Worm (Caenorhabditis elegans) whole organism, mixed stage, embryonic: ENCODE results near the gene cox-11.

Experiments used
- M03D4.4 ChIP-seq: sonication (generic microtip); optimal IDR thresholded peaks from 2 replicates; lab custom pipeline; 2017; ENCODE audit warnings: mild to moderate bottlenecking, missing genetic modification characterization, missing compliant biosample characterization
- bed-3 ChIP-seq: fragments of 200-800 bp; sonication (Bioruptor generic); optimal IDR thresholded peaks from 3 replicates; lab custom pipeline; 2018; ENCODE audit warnings: mild to moderate bottlenecking, missing genetic modification characterization, moderate library complexity, missing compliant biosample characterization
- blmp-1 ChIP-seq: fragments of 150-350 bp; optimal IDR thresholded peaks from 2 replicates; lab custom pipeline; 2014; ENCODE audit warnings: missing biosample characterization, missing genetic modification characterization
- ceh-39 ChIP-seq: fragments of 150-350 bp; optimal IDR thresholded peaks from 2 replicates; lab custom pipeline; 2014; ENCODE audit warnings: missing biosample characterization, missing genetic modification characterization
- ceh-43 ChIP-seq: fragments of 200-800 bp; sonication (Bioruptor generic); optimal IDR thresholded peaks from 2 replicates; lab custom pipeline; 2018; ENCODE audit warnings: mild to moderate bottlenecking, missing genetic modification characterization, moderate library complexity, missing compliant biosample characterization
- ceh-83 ChIP-seq: fragments of 200-800 bp; sonication (Bioruptor generic); optimal IDR thresholded peaks from 2 replicates; lab custom pipeline; 2018; ENCODE audit warnings: mild to moderate bottlenecking, missing genetic modification characterization, missing compliant biosample characterization
- ces-1 ChIP-seq: fragments of 150-350 bp; optimal IDR thresholded peaks from 2 replicates; lab custom pipeline; 2014; ENCODE audit warnings: missing biosample characterization, missing genetic modification reagents, missing genetic modification characterization
- drap-1 ChIP-seq: fragments of 200-800 bp; sonication (Bioruptor generic); optimal IDR thresholded peaks from 3 replicates; lab custom pipeline; 2018; ENCODE audit warnings: mild to moderate bottlenecking, missing genetic modification characterization, missing compliant biosample characterization
- elt-1 ChIP-seq: sonication (generic microtip); optimal IDR thresholded peaks from 2 replicates; lab custom pipeline; 2017; ENCODE audit warnings: missing genetic modification characterization, mild to moderate bottlenecking, missing compliant biosample characterization, antibody characterized with exemption, moderate library complexity, borderline replicate concordance; ENCODE audit not compliant: insufficient read depth
- elt-3 ChIP-seq: fragments of 150-350 bp; optimal IDR thresholded peaks from 2 replicates; lab custom pipeline; 2014; ENCODE audit warnings: missing biosample characterization, missing genetic modification characterization
- flh-1 ChIP-seq: fragments of 200-800 bp; sonication (Bioruptor generic); optimal IDR thresholded peaks from 2 replicates; lab custom pipeline; 2018; ENCODE audit warnings: mild to moderate bottlenecking, missing genetic modification characterization, moderate library complexity, missing compliant biosample characterization
- lin-32 ChIP-seq: fragments of 200-800 bp; sonication (Bioruptor generic); optimal IDR thresholded peaks from 2 replicates; lab custom pipeline; 2018; ENCODE audit warnings: mild to moderate bottlenecking, missing genetic modification characterization, missing compliant biosample characterization
- lsy-2 ChIP-seq: fragments of 150-350 bp; optimal IDR thresholded peaks from 2 replicates; lab custom pipeline; 2014; ENCODE audit warnings: missing biosample characterization, missing genetic modification characterization
- mab-5 ChIP-seq: fragments of 150-350 bp; optimal IDR thresholded peaks from 2 replicates; lab custom pipeline; 2014; ENCODE audit warnings: missing biosample characterization, missing genetic modification characterization
- mep-1 ChIP-seq: fragments of 150-350 bp; optimal IDR thresholded peaks from 2 replicates; lab custom pipeline; 2017; ENCODE audit warnings: missing biosample characterization, missing genetic modification reagents, missing genetic modification characterization, inconsistent platforms
- nhr-12 ChIP-seq: fragments of 150-350 bp; optimal IDR thresholded peaks from 2 replicates; lab custom pipeline; 2014; ENCODE audit warnings: missing biosample characterization, missing genetic modification characterization
- nhr-237 ChIP-seq: fragments of 150-350 bp; optimal IDR thresholded peaks from 2 replicates; lab custom pipeline; 2014; ENCODE audit warnings: missing biosample characterization, missing genetic modification characterization
- nhr-28 ChIP-seq: fragments of 150-350 bp; optimal IDR thresholded peaks from 2 replicates; lab custom pipeline; 2014; ENCODE audit warnings: missing biosample characterization, missing genetic modification characterization
- nhr-76 ChIP-seq: sonication (generic microtip); optimal IDR thresholded peaks from 2 replicates; lab custom pipeline; 2017; ENCODE audit warnings: missing biosample characterization, missing genetic modification characterization
- pha-4 ChIP-seq: fragments of 150-350 bp; optimal IDR thresholded peaks from 2 replicates; lab custom pipeline; 2018; ENCODE audit warnings: missing biosample characterization, missing genetic modification reagents, missing genetic modification characterization
- sem-2 ChIP-seq: fragments of 200-800 bp; sonication (Bioruptor generic); optimal IDR thresholded peaks from 2 replicates; lab custom pipeline; 2018; ENCODE audit warnings: mild to moderate bottlenecking, missing genetic modification characterization, missing compliant biosample characterization
- snpc-4 ChIP-seq: fragments of 150-350 bp; optimal IDR thresholded peaks from 2 replicates; lab custom pipeline; 2014; ENCODE audit warnings: missing biosample characterization, missing genetic modification characterization
- sptf-1 ChIP-seq: sonication (generic microtip); optimal IDR thresholded peaks from 2 replicates; lab custom pipeline; 2017; ENCODE audit warnings: mild to moderate bottlenecking, missing genetic modification characterization, moderate library complexity, missing compliant biosample characterization
- tbx-8 ChIP-seq: fragments of 200-800 bp; sonication (Bioruptor generic); optimal IDR thresholded peaks from 2 replicates; lab custom pipeline; 2018; ENCODE audit warnings: mild to moderate bottlenecking, missing genetic modification characterization, moderate library complexity, missing compliant biosample characterization
- unc-120 ChIP-seq: sonication (generic microtip); optimal IDR thresholded peaks from 2 replicates; lab custom pipeline; 2017; ENCODE audit warnings: missing genetic modification characterization, missing compliant biosample characterization; ENCODE audit not compliant: poor library complexity, severe bottlenecking
- unc-39 ChIP-seq: fragments of 150-350 bp; optimal IDR thresholded peaks from 2 replicates; lab custom pipeline; 2014; ENCODE audit warnings: missing biosample characterization, missing genetic modification characterization
- unc-62 ChIP-seq: fragments of 150-350 bp; optimal IDR thresholded peaks from 2 replicates; lab custom pipeline; 2014; ENCODE audit warnings: missing biosample characterization, missing genetic modification reagents, missing genetic modification characterization
- zip-8 ChIP-seq: fragments of 150-350 bp; optimal IDR thresholded peaks from 2 replicates; lab custom pipeline; 2014; ENCODE audit warnings: missing biosample characterization, missing genetic modification characterization
- ztf-11 ChIP-seq: fragments of 150-350 bp; optimal IDR thresholded peaks from 2 replicates; lab custom pipeline; 2014; ENCODE audit warnings: missing biosample characterization, missing genetic modification characterization

The cox-11 gene

ce11 chrIV:13214466-13214865 lies 29.7 kb upstream of the cox-11 start, which contains the start of gene cho-1:
cho-1 (minus strand) TSS chrIV:13214566.
- no peak for TF ChIP-seq unc-120 (tag; lab: Kevin White, UChicago)
- TF ChIP-seq ztf-11 (tag; lab: Kevin White, UChicago) = no peak
- no peak for TF ChIP-seq unc-62 (GFP tag; lab: Kevin White, UChicago)
- TF ChIP-seq sem-2 (GFP tag; lab: Kevin White, UChicago) = no peak
- no peak for TF ChIP-seq lsy-2 (tag; lab: Kevin White, UChicago)
- TF ChIP-seq ceh-83 (GFP tag; lab: Kevin White, UChicago) = no peak
- TF ChIP-seq pha-4 (tag; lab: Kevin White, UChicago) = no peak
- TF ChIP-seq zip-8 (tag; lab: Kevin White, UChicago) = no peak
- TF ChIP-seq nhr-76 (tag; lab: Kevin White, UChicago) = no peak
- no peak for TF ChIP-seq lin-32 (GFP tag; lab: Kevin White, UChicago)
- TF ChIP-seq elt-3 = no peak
- TF ChIP-seq ceh-43 = no peak

DNA sequence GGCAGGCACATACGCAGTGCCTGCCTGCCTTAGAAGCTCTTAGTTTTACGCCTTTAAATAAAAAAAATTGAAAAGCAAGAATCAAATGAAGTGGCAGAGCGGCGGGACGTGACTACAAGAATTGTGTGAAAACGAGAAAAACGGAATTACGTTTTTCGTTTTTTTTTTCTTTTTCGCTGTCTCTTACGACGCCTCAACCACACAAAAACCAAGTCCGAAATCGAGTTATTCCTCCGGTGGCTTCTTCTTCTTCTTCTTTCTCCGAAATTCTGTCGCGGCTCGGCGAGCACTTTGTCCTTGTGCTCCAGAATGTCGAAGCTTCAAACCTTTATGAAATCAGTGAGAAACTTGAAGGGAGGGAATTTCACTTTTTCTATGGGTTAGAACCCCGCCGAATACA lies 23.5 kb upstream of the cox-11 start:
- TF ChIP-seq blmp-1 (tag; lab: Kevin White, UChicago) (no peak), drap-1 (GFP tag; lab: Kevin White, UChicago) (no peak), ces-1 (GFP tag; lab: Kevin White, UChicago) (peak; percentile 64)

ce11 chrIV:13221657-13222056 lies 22.5 kb upstream of the cox-11 start, which contains the start of gene C48D1.5:
C48D1.5 (plus strand) TSS chrIV:13221957.
- TF ChIP-seq lsy-2 (tag; lab: Kevin White, UChicago) (no peak), M03D4.4 (tag; lab: Kevin White, UChicago) (no peak), ztf-11 (tag; lab: Kevin White, UChicago) (no peak), nhr-237 (tag; lab: Kevin White, UChicago) (no peak), ceh-39 (no peak), unc-120 (tag; lab: Kevin White, UChicago) (no peak), flh-1 (GFP tag; lab: Kevin White, UChicago) (no peak), snpc-4 (tag; lab: Kevin White, UChicago) (no peak), ces-1 (GFP tag; lab: Kevin White, UChicago) (no peak)

DNA sequence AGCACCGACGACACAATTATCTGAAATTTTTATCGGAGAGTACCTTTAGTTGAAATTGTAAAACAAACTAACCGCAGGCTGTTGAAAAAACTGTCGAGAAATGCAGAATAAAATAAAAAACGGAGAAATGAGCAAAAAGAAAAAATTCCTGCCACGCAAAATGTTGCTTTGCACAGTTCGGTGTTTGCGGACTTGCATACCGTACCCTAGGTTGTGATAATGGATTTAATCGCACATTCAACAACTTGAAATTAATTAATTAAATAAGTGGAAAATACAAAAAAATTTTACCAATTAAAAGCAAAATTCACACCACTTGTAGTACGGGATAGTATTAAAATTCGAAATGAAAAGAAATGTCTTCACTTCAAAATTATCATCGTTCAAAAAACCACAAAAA lies 12.7 kb upstream of the cox-11 start:
- TF ChIP-seq lsy-2 (tag; lab: Kevin White, UChicago) (peak; percentile 96), ces-1 (GFP tag; lab: Kevin White, UChicago) (peak; percentile 85), nhr-76 (tag; lab: Kevin White, UChicago) (no peak), snpc-4 (tag; lab: Kevin White, UChicago) (no peak), mep-1 (tag; lab: Kevin White, UChicago) (peak; percentile 28)
- TF ChIP-seq, all 35 proteins: peak for 3

DNA sequence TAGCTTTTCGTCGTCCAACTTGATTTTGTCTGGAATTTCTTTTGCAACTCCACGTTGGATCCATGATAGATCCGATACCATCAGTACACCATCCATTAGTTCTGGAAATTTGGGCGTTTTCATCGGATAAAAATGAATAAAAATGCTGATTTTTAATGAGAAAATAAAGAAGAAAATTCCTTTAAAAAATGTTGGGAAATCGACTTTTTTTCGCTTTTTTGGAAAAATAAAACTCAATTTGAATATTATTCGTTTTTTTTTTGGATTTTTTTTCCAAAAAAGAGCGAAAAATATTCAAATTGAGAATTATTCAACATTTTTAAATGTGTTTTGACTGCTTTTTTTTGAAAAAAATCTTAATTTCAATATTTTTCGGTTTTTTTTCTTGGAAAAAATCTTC lies 7.6 kb upstream of the cox-11 start, which contains the start of gene pwp-1:
TSS of gene pwp-1 (minus strand) at position 101 of the 400 bp plus-strand sequence.
- no peak for TF ChIP-seq sem-2 (GFP tag; lab: Kevin White, UChicago)

DNA sequence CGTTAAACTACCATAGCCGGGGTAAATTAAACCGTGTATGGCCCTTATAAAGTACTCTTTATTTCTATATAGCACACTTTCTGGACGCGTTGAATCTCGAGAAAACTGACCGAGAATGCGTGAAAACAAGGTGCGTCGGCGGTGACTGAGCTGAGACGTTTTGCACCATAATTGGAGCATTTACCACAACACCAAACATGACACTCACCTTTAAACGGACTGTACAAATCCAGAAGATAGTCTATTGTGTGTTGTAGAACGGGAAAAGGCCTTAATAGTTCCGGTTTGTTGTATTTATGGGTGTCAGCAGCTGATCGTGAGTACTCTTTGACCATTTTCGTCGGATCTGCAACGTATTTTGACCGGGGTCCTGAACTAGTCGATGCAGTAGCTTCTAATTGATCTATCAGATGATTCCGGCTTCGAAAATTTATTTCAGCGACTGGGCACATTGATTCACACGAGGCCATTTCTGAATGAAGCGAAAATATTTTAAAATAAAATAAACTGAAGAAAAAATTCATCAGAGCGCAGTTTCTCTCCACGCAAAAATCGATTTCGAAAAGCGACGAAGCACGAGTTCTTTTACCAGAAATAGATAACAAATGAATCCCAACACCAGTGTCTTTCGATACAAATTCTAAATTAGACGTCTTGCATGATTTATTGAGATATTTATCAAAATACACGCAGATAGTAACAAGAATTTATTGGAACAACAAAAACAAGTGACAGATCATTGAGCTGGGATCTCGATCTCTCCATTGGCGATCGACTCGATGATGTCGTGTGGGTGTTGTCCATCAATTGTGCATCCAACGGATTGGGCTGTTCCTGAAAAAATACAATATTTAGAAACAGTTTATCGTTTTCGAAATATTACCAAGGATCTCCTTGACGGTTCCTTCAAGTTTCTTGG lies 4.9 kb upstream of the cox-11 start, which contains the start of gene tag-115:
TSS of gene tag-115 (minus strand) at position 472 of the 919 bp plus-strand sequence.
- no peak for TF ChIP-seq mep-1 (tag; lab: Kevin White, UChicago)
- peak; percentile 7 for TF ChIP-seq ceh-83 (GFP tag; lab: Kevin White, UChicago)

DNA sequence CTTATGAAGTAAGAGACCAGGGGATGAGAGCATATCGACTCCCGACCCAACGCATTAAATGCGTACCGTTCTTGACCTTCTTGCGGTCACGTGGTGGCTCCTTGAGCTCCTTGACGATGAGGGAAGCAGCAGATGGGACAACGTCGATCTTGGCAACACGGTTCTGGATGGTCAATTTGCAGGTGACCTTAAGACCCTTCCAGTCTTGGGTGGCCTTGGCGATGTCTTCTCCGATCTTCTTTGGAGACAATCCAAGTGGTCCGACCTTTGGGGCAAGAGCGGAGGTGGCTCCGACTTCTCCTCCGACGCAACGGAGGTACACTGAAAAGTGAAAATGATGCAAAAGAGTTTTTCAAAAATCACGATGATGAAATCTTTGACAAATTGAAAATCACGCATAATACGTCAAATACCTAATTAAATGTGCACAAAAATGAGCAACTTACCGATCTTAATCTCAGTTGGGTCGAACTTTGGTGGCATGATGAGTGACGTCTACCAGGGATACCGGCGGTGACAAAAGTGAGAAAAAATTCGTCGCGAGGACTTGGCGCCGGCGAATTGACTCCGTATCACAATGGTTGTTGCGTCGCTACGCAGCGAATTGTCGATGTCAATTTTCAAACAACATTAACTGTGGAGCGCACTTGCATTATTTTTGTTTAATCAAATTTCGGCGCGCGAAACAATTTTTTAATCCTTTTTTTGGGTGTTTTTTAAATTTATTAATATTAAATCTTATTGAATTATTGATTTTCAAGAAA lies 3.9 kb upstream of the cox-11 start, which contains the start of gene rpl-12:
TSS of gene rpl-12 (minus strand) at position 574 of the 764 bp plus-strand sequence.
- no peak for TF ChIP-seq elt-1 (tag; lab: Kevin White, UChicago)
- TF ChIP-seq zip-8 (tag; lab: Kevin White, UChicago) = peak; percentile 54
- peak; percentile 75 for TF ChIP-seq nhr-12 (tag; lab: Kevin White, UChicago)
- TF ChIP-seq lin-32 (GFP tag; lab: Kevin White, UChicago) = peak; percentile 3
- TF ChIP-seq sem-2 (GFP tag; lab: Kevin White, UChicago) = no peak
- TF ChIP-seq drap-1 (GFP tag; lab: Kevin White, UChicago) = peak; percentile 80
- TF ChIP-seq unc-120 (tag; lab: Kevin White, UChicago) = peak; percentile 75
- TF ChIP-seq bed-3 (GFP tag; lab: Kevin White, UChicago) = no peak
- peak; percentile 89 for TF ChIP-seq sptf-1 (tag; lab: Kevin White, UChicago)
- peak; percentile 75 for TF ChIP-seq unc-39
- peak; percentile 94 for TF ChIP-seq unc-62 (GFP tag; lab: Kevin White, UChicago)
- peak; percentile 67 for TF ChIP-seq ceh-43
- TF ChIP-seq tbx-8 (GFP tag; lab: Kevin White, UChicago) = peak; percentile 45
- TF ChIP-seq pha-4 (tag; lab: Kevin White, UChicago) = peak; percentile 99
- TF ChIP-seq mep-1 (tag; lab: Kevin White, UChicago) = peak; percentile 99
- peak; percentile 74 for TF ChIP-seq M03D4.4 (tag; lab: Kevin White, UChicago)
- peak; percentile 83 for TF ChIP-seq mab-5 (tag; lab: Kevin White, UChicago)
- TF ChIP-seq snpc-4 (tag; lab: Kevin White, UChicago) = no peak
- TF ChIP-seq ceh-83 (GFP tag; lab: Kevin White, UChicago) = peak; percentile 67
- no peak for TF ChIP-seq nhr-28 (tag; lab: Kevin White, UChicago)
- peak; percentile 52 for TF ChIP-seq blmp-1 (tag; lab: Kevin White, UChicago)
- peak; percentile 92 for TF ChIP-seq lsy-2 (tag; lab: Kevin White, UChicago)
- peak; percentile 94 for TF ChIP-seq ceh-39
